Fruit fly (Drosophila melanogaster): ENCODE measurements around the gene Hira.
A peak's percentile ranks its signal among the peaks of the same experiment; 100 is the strongest.

The Hira gene

dm6 chrX:7691221-7691914 is 30.6 kb upstream of the Hira start (continued):
- no peak for TF ChIP-seq fu2 (GFP tag; optimal IDR thresholded peaks at IDR 0.05)
- no peak for TF ChIP-seq CG30020 (tag; optimal IDR thresholded peaks at IDR 0.05)
- TF ChIP-seq CG7786 (GFP tag; optimal IDR thresholded peaks at IDR 0.05) = no peak
- TF ChIP-seq Scr (GFP tag; IDR thresholded peaks at IDR 0.05; ENCODE audit: partially characterized antibody) = no peak
- no peak for TF ChIP-seq trem (tag; optimal IDR thresholded peaks at IDR 0.05)
- peak; percentile 89 for TF ChIP-seq Ets65A (GFP tag)
- no peak for TF ChIP-seq CG13775 (GFP tag; optimal IDR thresholded peaks at IDR 0.05)
- TF ChIP-seq gce (GFP tag; IDR thresholded peaks at IDR 0.05) = no peak; the same call in 2 of the 3 replicates
- TF ChIP-seq CG12299 (tag; optimal IDR thresholded peaks at IDR 0.05) = no peak
- TF ChIP-seq ATbp (GFP tag; optimal IDR thresholded peaks at IDR 0.05) = no peak
- no peak for TF ChIP-seq CG8089 (GFP tag; optimal IDR thresholded peaks at IDR 0.05)
- TF ChIP-seq zen (tag; optimal IDR thresholded peaks at IDR 0.05) = no peak
- TF ChIP-seq CG17912 (GFP tag; optimal IDR thresholded peaks at IDR 0.05) = no peak
- TF ChIP-seq CG15601 (tag; optimal IDR thresholded peaks at IDR 0.05) = no peak
- TF ChIP-seq D (optimal IDR thresholded peaks at IDR 0.05) = no peak
- no peak for TF ChIP-seq D (GFP tag; optimal IDR thresholded peaks at IDR 0.05)
- TF ChIP-seq CG12391 (tag; optimal IDR thresholded peaks at IDR 0.05) = no peak
- 0 out of 3 replicates have a peak, but pooled peaks have one; percentile 11 for TF ChIP-seq CG11695 (GFP tag; IDR thresholded peaks at IDR 0.05)
- no peak for TF ChIP-seq CG6791 (GFP tag; IDR thresholded peaks at IDR 0.05; ENCODE audit: partially characterized antibody)
- no peak for TF ChIP-seq fd64A (GFP tag; optimal IDR thresholded peaks at IDR 0.05)
- TF ChIP-seq stc (GFP tag; IDR thresholded peaks at IDR 0.05) = peak; percentile 17; the same call in 1 of the 2 replicates
- TF ChIP-seq lilli (GFP tag; optimal IDR thresholded peaks at IDR 0.05) = no peak
- TF ChIP-seq scrt (GFP tag; optimal IDR thresholded peaks at IDR 0.05) = peak; percentile 5
- no peak for TF ChIP-seq CG1647 (GFP tag; optimal IDR thresholded peaks at IDR 0.05)
- no peak for TF ChIP-seq CG7271 (tag; optimal IDR thresholded peaks at IDR 0.05)
- TF ChIP-seq sima (GFP tag; optimal IDR thresholded peaks at IDR 0.05) = no peak
- TF ChIP-seq mld (GFP tag; IDR thresholded peaks at IDR 0.05; ENCODE audit: partially characterized antibody) = no peak
- TF ChIP-seq CG4424 (GFP tag; optimal IDR thresholded peaks at IDR 0.05) = no peak
- TF ChIP-seq odd (GFP tag; optimal IDR thresholded peaks at IDR 0.05) = no peak
- no peak for TF ChIP-seq Bdp1 (GFP tag; optimal IDR thresholded peaks at IDR 0.05)
- no peak for TF ChIP-seq stwl (tag; optimal IDR thresholded peaks at IDR 0.05)
- TF ChIP-seq ERR (GFP tag; optimal IDR thresholded peaks at IDR 0.05) = no peak
- no peak for TF ChIP-seq CG10462 (GFP tag; optimal IDR thresholded peaks at IDR 0.05)
- no peak for TF ChIP-seq ci (GFP tag; IDR thresholded peaks at IDR 0.05)
- no peak for TF ChIP-seq Six4 (GFP tag; optimal IDR thresholded peaks at IDR 0.05)
- TF ChIP-seq D19A (tag; optimal IDR thresholded peaks at IDR 0.05) = no peak
- TF ChIP-seq rib (GFP tag; IDR thresholded peaks at IDR 0.05) = no peak
- 0 out of 3 replicates have a peak, but pooled peaks have one; percentile 28 for TF ChIP-seq CG2889 (GFP tag; IDR thresholded peaks at IDR 0.05)
- peak; percentile 5; the same call in 1 of the 2 replicates for TF ChIP-seq gsb (GFP tag; IDR thresholded peaks at IDR 0.05)
- no peak for TF ChIP-seq Mad (GFP tag; optimal IDR thresholded peaks at IDR 0.05)
- TF ChIP-seq Hmx (GFP tag; optimal IDR thresholded peaks at IDR 0.05) = no peak
- no peak for TF ChIP-seq CoRest (tag; optimal IDR thresholded peaks at IDR 0.05)
- peak; percentile 2 for TF ChIP-seq caup (GFP tag; optimal IDR thresholded peaks at IDR 0.05; ENCODE audit: severe bottlenecking)
- no peak for TF ChIP-seq bcd (GFP tag; optimal IDR thresholded peaks at IDR 0.05)
- TF ChIP-seq CG1024 (GFP tag; IDR thresholded peaks at IDR 0.05) = no peak
- TF ChIP-seq onecut (GFP tag; IDR thresholded peaks at IDR 0.05) = no peak
- no peak for TF ChIP-seq CG8388 (GFP tag; optimal IDR thresholded peaks at IDR 0.05)
- TF ChIP-seq Dp (GFP tag; optimal IDR thresholded peaks at IDR 0.05) = no peak
- TF ChIP-seq CG12071 (GFP tag; optimal IDR thresholded peaks at IDR 0.05) = no peak
- TF ChIP-seq Antp (GFP tag; optimal IDR thresholded peaks at IDR 0.05) = no peak
- no peak for TF ChIP-seq Dfd (GFP tag; optimal IDR thresholded peaks at IDR 0.05)
